Worm (Caenorhabditis elegans): ENCODE measurements around the gene ugt-58.

The ugt-58 gene

ce11 chrII:9624110-9624695 is 37.6 kb upstream of the ugt-58 start, which contains the start of the genes dnj-20 and ZK1307.8 (continued):
- TF ChIP-seq F44E2.7 (GFP tag; IDR thresholded peaks at IDR 0.05) (no peak), saeg-2 (GFP tag; IDR thresholded peaks at IDR 0.05) (no peak), set-16 (GFP tag; IDR thresholded peaks at IDR 0.05) (no peak), fkh-10 (GFP tag; optimal IDR thresholded peaks at IDR 0.05) (no peak), ctbp-1 (GFP tag; IDR thresholded peaks at IDR 0.05) (no peak), hif-1 (tag; optimal IDR thresholded peaks at IDR 0.05) (no peak), mes-2 (tag; optimal IDR thresholded peaks at IDR 0.05; ENCODE audit: poor library complexity, severe bottlenecking) (peak; percentile 40), lin-29 (GFP tag; IDR thresholded peaks at IDR 0.05) (no peak), lin-1 (GFP tag; IDR thresholded peaks at IDR 0.05) (no peak), arid-1 (GFP tag; conservative IDR thresholded peaks at IDR 0.05) (no peak), ZK546.5 (tag; optimal IDR thresholded peaks at IDR 0.05) (no peak), nhr-42 (GFP tag; IDR thresholded peaks at IDR 0.05) (no peak), nhr-11 (tag; optimal IDR thresholded peaks at IDR 0.05) (peak; percentile 23), dmd-9 (GFP tag; IDR thresholded peaks at IDR 0.05) (no peak), T26A8.4 (GFP tag; IDR thresholded peaks at IDR 0.05) (no peak), nhr-76 (tag; optimal IDR thresholded peaks at IDR 0.05) (no peak), nhr-41 (GFP tag; IDR thresholded peaks at IDR 0.05) (no peak), skn-1 (tag; optimal IDR thresholded peaks at IDR 0.05) (no peak), daf-16 (GFP tag; optimal IDR thresholded peaks at IDR 0.05) (no peak), daf-16 (tag; optimal IDR thresholded peaks at IDR 0.05) (peak; percentile 63), snpc-1.2 (GFP tag; IDR thresholded peaks at IDR 0.05) (no peak), lsy-2 (tag; optimal IDR thresholded peaks at IDR 0.05) (peak in 1 of 2 experiments; percentile 56), nhr-237 (tag; optimal IDR thresholded peaks at IDR 0.05) (no peak), ceh-32 (tag; optimal IDR thresholded peaks at IDR 0.05; ENCODE audit: poor library complexity) (no peak), egl-27 (tag; optimal IDR thresholded peaks at IDR 0.05) (no peak), nhr-48 (tag; optimal IDR thresholded peaks at IDR 0.05) (no peak), attf-4 (tag; optimal IDR thresholded peaks at IDR 0.05) (no peak), vab-7 (GFP tag; IDR thresholded peaks at IDR 0.05) (no peak), dmd-6 (GFP tag; IDR thresholded peaks at IDR 0.05) (no peak)

ce11 chrII:9621913-9622348 is 35.3 kb upstream of the ugt-58 start:
- TF ChIP-seq gei-8 (GFP tag; optimal IDR thresholded peaks at IDR 0.05) (no peak), mdt-29 (GFP tag; IDR thresholded peaks at IDR 0.05) (no peak), ztf-11 (tag; optimal IDR thresholded peaks at IDR 0.05) (no peak), lir-3 (tag; optimal IDR thresholded peaks at IDR 0.05) (no peak), nhr-111 (GFP tag; optimal IDR thresholded peaks at IDR 0.05) (no peak), spr-3 (GFP tag; optimal IDR thresholded peaks at IDR 0.05) (no peak), daf-16 (GFP tag; optimal IDR thresholded peaks at IDR 0.05) (peak in 1 of 2 experiments; percentile 34), daf-16 (tag; optimal IDR thresholded peaks at IDR 0.05) (peak; percentile 29), Y75B8A.6 (GFP tag; IDR thresholded peaks at IDR 0.05) (no peak), attf-4 (tag; optimal IDR thresholded peaks at IDR 0.05) (no peak), rbr-2 (tag; optimal IDR thresholded peaks at IDR 0.05) (no peak), ctbp-1 (GFP tag; IDR thresholded peaks at IDR 0.05) (no peak), ZK546.5 (tag; optimal IDR thresholded peaks at IDR 0.05) (no peak), lin-39 (tag; optimal IDR thresholded peaks at IDR 0.05) (no peak), hlh-30 (tag; optimal IDR thresholded peaks at IDR 0.05; ENCODE audit: insufficient read depth) (peak; percentile 92), pqm-1 (tag; optimal IDR thresholded peaks at IDR 0.05) (no peak), ztf-7 (tag; optimal IDR thresholded peaks at IDR 0.05) (no peak), duxl-1 (tag; optimal IDR thresholded peaks at IDR 0.05; ENCODE audit: poor library complexity) (no peak), unc-62 (GFP tag; optimal IDR thresholded peaks at IDR 0.05 in 1 of 2) (peak in 1 of 2 experiments; percentile 61), unc-62 (tag; optimal IDR thresholded peaks at IDR 0.05) (no peak), daf-19 (GFP tag; conservative IDR thresholded peaks at IDR 0.05) (no peak), unc-130 (GFP tag; optimal IDR thresholded peaks at IDR 0.05) (no peak), vab-7 (GFP tag; IDR thresholded peaks at IDR 0.05) (no peak), ama-1 (optimal IDR thresholded peaks at IDR 0.05) (no peak), arid-1 (GFP tag; conservative IDR thresholded peaks at IDR 0.05) (no peak), nhr-102 (tag; optimal IDR thresholded peaks at IDR 0.05) (peak; percentile 1), hmg-1.1 (GFP tag; IDR thresholded peaks at IDR 0.05) (no peak), cey-2 (tag; optimal IDR thresholded peaks at IDR 0.05; ENCODE audit: borderline replicate concordance, insufficient read depth) (no peak)

Measured in whole organism, L4 larva.